Worm (Caenorhabditis elegans) whole organism, young adult: ENCODE data around the gene M110.7.

Experiments
- B0019.2 ChIP-seq: fragments of 200-800 bp; sonication (Bioruptor generic); conservative IDR thresholded peaks from 2 replicates; pipeline ENCODE4 v1.3.6; 2022; ENCODE audit warnings: missing genetic modification reagents, missing genetic modification characterization, missing compliant biosample characterization
- C17E4.6 ChIP-seq: fragments of 200-800 bp; sonication (Bioruptor generic); IDR thresholded peaks from 2 replicates; pipeline ENCODE4 v1.3.6; 2022; ENCODE audit warnings: missing genetic modification reagents, missing genetic modification characterization, missing compliant biosample characterization
- F39B2.1 ChIP-seq: fragments of 200-800 bp; sonication (Bioruptor generic); IDR thresholded peaks from 2 replicates; pipeline ENCODE4 v1.3.6; 2022; ENCODE audit warnings: missing genetic modification reagents, missing genetic modification characterization, missing compliant biosample characterization
- F52B5.7 ChIP-seq: sonication (generic microtip); optimal IDR thresholded peaks from 2 replicates; lab custom pipeline; 2016; ENCODE audit warnings: mild to moderate bottlenecking, missing genetic modification characterization, missing compliant biosample characterization
- atf-7 ChIP-seq: sonication (generic microtip); optimal IDR thresholded peaks from 2 replicates; lab custom pipeline; 2017; ENCODE audit warnings: mild to moderate bottlenecking, missing genetic modification characterization, missing compliant biosample characterization
- cebp-1 ChIP-seq, 2 experiments: fragments of 200-800 bp in 1 of 2; sonication (Bioruptor generic) in 1 of 2; sonication (generic microtip) in 1 of 2; IDR thresholded peaks in 1 of 2; optimal IDR thresholded peaks in 1 of 2; 2 replicates each; pipeline versions ENCODE4 v1.3.6 to Lab custom; 2017 to 2022; ENCODE audit warnings: missing compliant biosample characterization in 2 of 2, missing genetic modification characterization in 2 of 2, mild to moderate bottlenecking in 1 of 2, missing genetic modification reagents in 1 of 2, moderate library complexity in 1 of 2
- ceh-27 ChIP-seq: fragments of 200-800 bp; sonication (Bioruptor generic); optimal IDR thresholded peaks from 2 replicates; lab custom pipeline; 2018; ENCODE audit warnings: mild to moderate bottlenecking, missing genetic modification characterization, moderate library complexity, missing compliant biosample characterization
- dpl-1 ChIP-seq: fragments of 150-350 bp; optimal IDR thresholded peaks from 2 replicates; lab custom pipeline; 2014; ENCODE audit warnings: missing biosample characterization, missing genetic modification reagents, missing genetic modification characterization
- egl-18 ChIP-seq: fragments of 200-800 bp; sonication (Bioruptor generic); IDR thresholded peaks from 2 replicates; pipeline ENCODE4 v1.3.6; 2022; ENCODE audit warnings: missing genetic modification reagents, missing genetic modification characterization, missing compliant biosample characterization
- lin-35 ChIP-seq, 3 experiments: fragments of 150-350 bp in 2 of 3; sonication (generic microtip) in 1 of 3; optimal IDR thresholded peaks; 2 replicates each; lab custom pipeline; 2014 to 2018; ENCODE audit warnings: missing biosample characterization in 3 of 3, missing genetic modification characterization in 3 of 3, missing genetic modification reagents in 3 of 3
- pha-4 ChIP-seq: fragments of 150-350 bp; sonication (generic microtip); optimal IDR thresholded peaks from 2 replicates; lab custom pipeline; 2014; ENCODE audit warnings: missing biosample characterization, missing genetic modification reagents, missing genetic modification characterization
- snpc-3.4 ChIP-seq: sonication (generic microtip); optimal IDR thresholded peaks from 2 replicates; lab custom pipeline; 2017; ENCODE audit warnings: missing genetic modification characterization, mild to moderate bottlenecking, missing compliant biosample characterization, antibody characterized with exemption, moderate library complexity, missing genotype, missing genetic modification reagents
- tbx-9 ChIP-seq: sonication (generic microtip); optimal IDR thresholded peaks from 2 replicates; lab custom pipeline; 2016; ENCODE audit warnings: borderline replicate concordance, missing genetic modification characterization, inconsistent platforms, missing compliant biosample characterization

ce11 chrII:8225347-8225746 lies 7.2 kb upstream of the M110.7 start:
- TF ChIP-seq ceh-27 (GFP tag; lab: Kevin White, UChicago) (no peak), cebp-1 (GFP tag; IDR thresholded peaks at IDR 0.05; lab: Robert Waterston, UW) (no peak), cebp-1 (tag; optimal IDR thresholded peaks at IDR 0.05; lab: Kevin White, UChicago) (peak; percentile 54), egl-18 (GFP tag; lab: Robert Waterston, UW) (no peak), dpl-1 (GFP tag; lab: Kevin White, UChicago) (no peak), snpc-3.4 (no peak), atf-7 (no peak), F39B2.1 (GFP tag; lab: Robert Waterston, UW) (no peak), B0019.2 (GFP tag; lab: Robert Waterston, UW) (no peak), lin-35 (GFP tag; optimal IDR thresholded peaks at IDR 0.05; lab: Kevin White, UChicago) (no peak), F52B5.7 (tag; lab: Kevin White, UChicago) (no peak), pha-4 (tag; lab: Kevin White, UChicago) (no peak), tbx-9 (tag; lab: Kevin White, UChicago) (no peak), C17E4.6 (no peak)
